Fruit fly (Drosophila melanogaster): ENCODE measurements around the gene CG15743.

Gene CG15743

dm6 chrX:13251310-13251709, 34.2 kb upstream of the CG15743 start (continued):
- TF ChIP-seq zfh1 (GFP tag; IDR thresholded peaks at IDR 0.05) = peak; percentile 79
- no peak for TF ChIP-seq HLH4C (GFP tag; IDR thresholded peaks at IDR 0.05; ENCODE audit: partially characterized antibody)
- TF ChIP-seq Nf-YC (tag; optimal IDR thresholded peaks at IDR 0.05) = no peak
- TF ChIP-seq CG2712 (tag; optimal IDR thresholded peaks at IDR 0.05) = peak; percentile 79
- no peak; the same call in 1 of the 2 replicates for TF ChIP-seq CG10959 (GFP tag; IDR thresholded peaks at IDR 0.05)
- 0 out of 2 replicates have a peak, but pooled peaks have one; percentile 24 for TF ChIP-seq cas (GFP tag; IDR thresholded peaks at IDR 0.05)
- no peak for TF ChIP-seq CG33557 (GFP tag; optimal IDR thresholded peaks at IDR 0.05)
- peak; percentile 88 for TF ChIP-seq nmo (GFP tag; optimal IDR thresholded peaks at IDR 0.05)
- TF ChIP-seq CG12744 (GFP tag; optimal IDR thresholded peaks at IDR 0.05) = peak; percentile 29
- no peak for TF ChIP-seq B-H2 (GFP tag; optimal IDR thresholded peaks at IDR 0.05)
- peak; percentile 86 to 92 for TF ChIP-seq Pdp1 (GFP tag; optimal IDR thresholded peaks at IDR 0.05)
- TF ChIP-seq Xrp1 (GFP tag; IDR thresholded peaks at IDR 0.05) = peak; percentile 81
- peak; percentile 74 for TF ChIP-seq ara (GFP tag; IDR thresholded peaks at IDR 0.05)
- no peak for TF ChIP-seq dan (GFP tag; IDR thresholded peaks at IDR 0.05)
- TF ChIP-seq HHEX (GFP tag; optimal IDR thresholded peaks at IDR 0.05) = peak; percentile 80
- TF ChIP-seq CG15601 (tag; optimal IDR thresholded peaks at IDR 0.05) = peak; percentile 63
- peak; percentile 64; the same call in 1 of the 2 replicates for TF ChIP-seq CG16779 (GFP tag; IDR thresholded peaks at IDR 0.05)
- peak; percentile 76; the same call in 2 of the 3 replicates for TF ChIP-seq gce (GFP tag; IDR thresholded peaks at IDR 0.05)
- TF ChIP-seq lab (GFP tag; optimal IDR thresholded peaks at IDR 0.05) = peak; percentile 79
- peak; percentile 58; the same call in 1 of the 2 replicates for TF ChIP-seq gt (GFP tag; IDR thresholded peaks at IDR 0.05)
- no peak for TF ChIP-seq usp (GFP tag; optimal IDR thresholded peaks at IDR 0.05)
- TF ChIP-seq Hmr (GFP tag; optimal IDR thresholded peaks at IDR 0.05) = peak; percentile 69
- TF ChIP-seq CG1603 (tag; optimal IDR thresholded peaks at IDR 0.05) = peak; percentile 92
- TF ChIP-seq CG2875 (GFP tag; optimal IDR thresholded peaks at IDR 0.05) = peak; percentile 68
- TF ChIP-seq fu2 (GFP tag; optimal IDR thresholded peaks at IDR 0.05) = peak; percentile 47
- TF ChIP-seq CG32767 (GFP tag; IDR thresholded peaks at IDR 0.05) = 0 out of 2 replicates have a peak, but pooled peaks have one; percentile 21
- peak; percentile 35 for TF ChIP-seq ERR (GFP tag; optimal IDR thresholded peaks at IDR 0.05)
- peak; percentile 78 for TF ChIP-seq unpg (GFP tag; optimal IDR thresholded peaks at IDR 0.05)
- peak; percentile 75 for TF ChIP-seq ase (GFP tag; IDR thresholded peaks at IDR 0.05)
- no peak for TF ChIP-seq CG34224 (GFP tag; IDR thresholded peaks at IDR 0.05; ENCODE audit: partially characterized antibody)
- TF ChIP-seq Side (GFP tag; optimal IDR thresholded peaks at IDR 0.05) = peak; percentile 92
- peak; percentile 25 for TF ChIP-seq CG3065 (GFP tag; optimal IDR thresholded peaks at IDR 0.05)
- peak; percentile 85 for TF ChIP-seq CG6689 (GFP tag; IDR thresholded peaks at IDR 0.05)
- peak; percentile 68 for TF ChIP-seq CG8388 (GFP tag; optimal IDR thresholded peaks at IDR 0.05)
- no peak for TF ChIP-seq CG6791 (GFP tag; IDR thresholded peaks at IDR 0.05; ENCODE audit: partially characterized antibody)
- peak; percentile 68 for TF ChIP-seq CHES-1-like (GFP tag; optimal IDR thresholded peaks at IDR 0.05)
- TF ChIP-seq Optix (GFP tag; IDR thresholded peaks at IDR 0.05) = peak; percentile 85
- TF ChIP-seq sug (tag; optimal IDR thresholded peaks at IDR 0.05) = peak; percentile 10
- 0 out of 2 replicates have a peak, but pooled peaks have one; percentile 42 for TF ChIP-seq danr (GFP tag; IDR thresholded peaks at IDR 0.05)
- TF ChIP-seq CG8281 (tag; optimal IDR thresholded peaks at IDR 0.05) = peak; percentile 66
- TF ChIP-seq lov (optimal IDR thresholded peaks at IDR 0.05) = no peak
- peak; percentile 55; the same call in 1 of the 3 replicates for TF ChIP-seq lov (GFP tag; IDR thresholded peaks at IDR 0.05)
- no peak for TF ChIP-seq CG12299 (tag; optimal IDR thresholded peaks at IDR 0.05)
- peak; percentile 87 for TF ChIP-seq sisA (GFP tag; IDR thresholded peaks at IDR 0.05)
- no peak for TF ChIP-seq MESR4 (GFP tag; optimal IDR thresholded peaks at IDR 0.05)
- TF ChIP-seq CG17912 (GFP tag; optimal IDR thresholded peaks at IDR 0.05) = no peak
- TF ChIP-seq CG16815 (GFP tag; optimal IDR thresholded peaks at IDR 0.05) = peak; percentile 37
- no peak for TF ChIP-seq kah (GFP tag; optimal IDR thresholded peaks at IDR 0.05)
- peak; percentile 82 for TF ChIP-seq Dad (GFP tag; optimal IDR thresholded peaks at IDR 0.05)
- TF ChIP-seq shn (GFP tag; optimal IDR thresholded peaks at IDR 0.05) = peak; percentile 71
- TF ChIP-seq tap (tag; optimal IDR thresholded peaks at IDR 0.05) = peak; percentile 84

Measured in whole organism, embryonic.